Fruit fly (Drosophila melanogaster): ENCODE data around the gene ema.

The ema gene

dm6 chr3R:16442937-16443336, 1.5 kb upstream of the ema start, which contains the start of the genes Ttc1 and CG14882 (continued):
- TF ChIP-seq Dif (GFP tag; optimal IDR thresholded peaks at IDR 0.05; ENCODE audit: partially characterized antibody) = no peak
- TF ChIP-seq Hr83 (GFP tag; optimal IDR thresholded peaks at IDR 0.05; ENCODE audit: poor library complexity, severe bottlenecking) = no peak
- no peak for TF ChIP-seq N (GFP tag; optimal IDR thresholded peaks at IDR 0.05)
- TF ChIP-seq OdsH (GFP tag; optimal IDR thresholded peaks at IDR 0.05) = peak; percentile 91
- TF ChIP-seq CG9705 (GFP tag; optimal IDR thresholded peaks at IDR 0.05) = peak; percentile 61

dm6 chr3R:16436374-16437037, 5.0 kb downstream of the ema start, which contains the start of gene mRpS33:
TSS of gene mRpS33 (minus strand) at chr3R:16436597.
- TF ChIP-seq pan (optimal IDR thresholded peaks at IDR 0.05) (no peak), Abd-B (GFP tag; optimal IDR thresholded peaks at IDR 0.05) (no peak), ey (GFP tag; optimal IDR thresholded peaks at IDR 0.05) (no peak), Hr83 (GFP tag; optimal IDR thresholded peaks at IDR 0.05; ENCODE audit: poor library complexity, severe bottlenecking) (no peak), Dif (GFP tag; optimal IDR thresholded peaks at IDR 0.05; ENCODE audit: partially characterized antibody) (no peak), dmrt93B (GFP tag; optimal IDR thresholded peaks at IDR 0.05) (no peak), Dfd (GFP tag; optimal IDR thresholded peaks at IDR 0.05) (no peak), Jra (GFP tag; optimal IDR thresholded peaks at IDR 0.05) (no peak), dl (GFP tag; optimal IDR thresholded peaks at IDR 0.05; ENCODE audit: insufficient read depth in 1 of 2, partially characterized antibody in 2 of 2) (no peak), tai (GFP tag; optimal IDR thresholded peaks at IDR 0.05) (no peak), Sp1 (GFP tag; optimal IDR thresholded peaks at IDR 0.05) (no peak), Myc (optimal IDR thresholded peaks at IDR 0.05) (no peak), sage (GFP tag; optimal IDR thresholded peaks at IDR 0.05) (no peak), HLH106 (tag; optimal IDR thresholded peaks at IDR 0.05) (no peak), brk (GFP tag; optimal IDR thresholded peaks at IDR 0.05) (no peak)

dm6 chr3R:16434599-16434998, 6.9 kb downstream of the ema start, which contains the start of gene CG14881:
TSS of gene CG14881 (plus strand) at chr3R:16434899.
- TF ChIP-seq Hr83 (GFP tag; optimal IDR thresholded peaks at IDR 0.05; ENCODE audit: poor library complexity, severe bottlenecking) (no peak), Dfd (GFP tag; optimal IDR thresholded peaks at IDR 0.05) (no peak), Hnf4 (GFP tag; optimal IDR thresholded peaks at IDR 0.05) (no peak), pan (optimal IDR thresholded peaks at IDR 0.05) (no peak), N (GFP tag; optimal IDR thresholded peaks at IDR 0.05) (no peak), Mio (GFP tag; optimal IDR thresholded peaks at IDR 0.05) (no peak)

dm6 chr3R:16432665-16433065, 8.8 kb downstream of the ema start, which contains the start of gene Fntb:
TSS of gene Fntb (plus strand) at chr3R:16432998.
- no peak for TF ChIP-seq h (GFP tag; optimal IDR thresholded peaks at IDR 0.05)
- peak; percentile 64 for TF ChIP-seq rgr (GFP tag; optimal IDR thresholded peaks at IDR 0.05)
- no peak for TF ChIP-seq Rel (GFP tag; optimal IDR thresholded peaks at IDR 0.05)
- peak; percentile 76 for TF ChIP-seq Rel (tag; optimal IDR thresholded peaks at IDR 0.05)
- peak in 1 of 2 experiments; percentile 78 for TF ChIP-seq foxo (GFP tag; optimal IDR thresholded peaks at IDR 0.05)
- TF ChIP-seq CG9705 (GFP tag; optimal IDR thresholded peaks at IDR 0.05) = peak; percentile 57
- TF ChIP-seq Dif (GFP tag; optimal IDR thresholded peaks at IDR 0.05; ENCODE audit: partially characterized antibody) = no peak
- TF ChIP-seq Abd-B (GFP tag; optimal IDR thresholded peaks at IDR 0.05) = no peak
- no peak for TF ChIP-seq usp (GFP tag; optimal IDR thresholded peaks at IDR 0.05)
- no peak for TF ChIP-seq Mio (GFP tag; optimal IDR thresholded peaks at IDR 0.05)
- no peak for TF ChIP-seq dl (GFP tag; optimal IDR thresholded peaks at IDR 0.05; ENCODE audit: insufficient read depth in 1 of 2, partially characterized antibody in 2 of 2)
- TF ChIP-seq dsf (GFP tag; optimal IDR thresholded peaks at IDR 0.05; ENCODE audit: borderline replicate concordance) = no peak
- TF ChIP-seq N (GFP tag; optimal IDR thresholded peaks at IDR 0.05) = no peak
- peak; percentile 68 for TF ChIP-seq br (GFP tag; optimal IDR thresholded peaks at IDR 0.05)
- TF ChIP-seq Hr78 (GFP tag; optimal IDR thresholded peaks at IDR 0.05) = no peak
- TF ChIP-seq Sp1 (GFP tag; optimal IDR thresholded peaks at IDR 0.05) = peak; percentile 70
- peak; percentile 65 for TF ChIP-seq OdsH (GFP tag; optimal IDR thresholded peaks at IDR 0.05)
- TF ChIP-seq jim (GFP tag; optimal IDR thresholded peaks at IDR 0.05) = no peak
- TF ChIP-seq HLH106 (tag; optimal IDR thresholded peaks at IDR 0.05) = peak; percentile 77
- TF ChIP-seq Jra (GFP tag; optimal IDR thresholded peaks at IDR 0.05) = peak; percentile 51
- TF ChIP-seq sv (GFP tag; optimal IDR thresholded peaks at IDR 0.05) = peak; percentile 15
- peak; percentile 51 for TF ChIP-seq ey (GFP tag; optimal IDR thresholded peaks at IDR 0.05)
- no peak for TF ChIP-seq dmrt93B (GFP tag; optimal IDR thresholded peaks at IDR 0.05)
- TF ChIP-seq sage (GFP tag; optimal IDR thresholded peaks at IDR 0.05) = no peak
- TF ChIP-seq pan (optimal IDR thresholded peaks at IDR 0.05) = no peak
- TF ChIP-seq CG32264 (GFP tag; optimal IDR thresholded peaks at IDR 0.05) = no peak
- TF ChIP-seq woc (GFP tag; optimal IDR thresholded peaks at IDR 0.05) = peak; percentile 48
- TF ChIP-seq psq (GFP tag; optimal IDR thresholded peaks at IDR 0.05) = peak; percentile 57
- no peak for TF ChIP-seq Hnf4 (GFP tag; optimal IDR thresholded peaks at IDR 0.05)

Data from whole organism, wandering third instar larva.